Fruit fly (Drosophila melanogaster): ENCODE results near the gene sens.
A peak's percentile ranks its signal among the peaks of the same experiment; 100 is the strongest.

Gene sens

DNA sequence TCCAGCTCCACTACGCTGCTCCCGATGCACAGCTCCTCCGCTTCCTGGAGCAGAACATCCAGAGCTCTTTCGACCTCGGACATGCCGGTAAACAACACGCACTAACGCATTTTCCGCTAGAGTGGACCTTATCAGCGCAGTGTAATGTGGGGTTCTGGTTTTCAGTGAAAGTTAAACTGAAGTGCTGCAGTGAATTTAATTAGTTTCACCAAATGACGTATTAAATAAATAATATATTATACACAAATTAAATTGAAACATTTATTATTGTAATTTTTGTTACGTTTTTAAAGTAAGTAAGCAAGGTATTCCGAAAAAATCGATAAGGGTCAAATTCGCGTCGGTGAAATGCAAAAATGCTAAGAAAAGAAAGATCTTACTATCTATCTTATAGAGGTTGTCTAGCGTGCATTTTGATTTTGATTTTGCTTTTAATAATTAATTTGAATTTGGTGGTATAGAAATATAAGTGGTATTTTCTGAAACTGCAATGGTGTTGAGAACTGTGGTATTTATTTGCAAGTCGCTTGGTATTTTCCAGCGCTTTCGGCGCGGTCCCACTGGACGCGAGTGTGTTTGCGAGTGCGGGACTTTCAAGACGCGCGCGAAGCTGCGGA lies 49.4 kb upstream of the sens start, which contains the start of the genes JMJD7 and CG10738 (continued):
- no peak for TF ChIP-seq CG6854 (GFP tag; optimal IDR thresholded peaks at IDR 0.05)
- TF ChIP-seq CG7745 (tag; optimal IDR thresholded peaks at IDR 0.05) = no peak
- no peak for TF ChIP-seq wek (GFP tag; optimal IDR thresholded peaks at IDR 0.05)
- no peak for TF ChIP-seq exex (tag; optimal IDR thresholded peaks at IDR 0.05)
- no peak for TF ChIP-seq Dip2 (GFP tag; IDR thresholded peaks at IDR 0.05)
- TF ChIP-seq CG10147 (GFP tag; optimal IDR thresholded peaks at IDR 0.05) = peak; percentile 75
- TF ChIP-seq CG31224 (GFP tag; IDR thresholded peaks at IDR 0.05) = peak; percentile 44; the same call in 1 of the 2 replicates
- no peak for TF ChIP-seq h (optimal IDR thresholded peaks at IDR 0.05)
- no peak for TF ChIP-seq CG10209 (GFP tag; optimal IDR thresholded peaks at IDR 0.05)
- no peak for TF ChIP-seq Dfd (GFP tag; optimal IDR thresholded peaks at IDR 0.05)
- TF ChIP-seq CG6813 (GFP tag; optimal IDR thresholded peaks at IDR 0.05) = peak; percentile 27
- TF ChIP-seq CG11723 (GFP tag; optimal IDR thresholded peaks at IDR 0.05) = no peak
- TF ChIP-seq Bteb2 (GFP tag; optimal IDR thresholded peaks at IDR 0.05) = no peak
- no peak for TF ChIP-seq CG15269 (tag; optimal IDR thresholded peaks at IDR 0.05)
- TF ChIP-seq ash1 (GFP tag; optimal IDR thresholded peaks at IDR 0.05) = no peak
- peak; percentile 54; the same call in 1 of the 2 replicates for TF ChIP-seq Taf1 (GFP tag; IDR thresholded peaks at IDR 0.05)
- no peak for TF ChIP-seq Doc2 (GFP tag; IDR thresholded peaks at IDR 0.05)
- no peak for TF ChIP-seq Hr39 (optimal IDR thresholded peaks at IDR 0.05)
- TF ChIP-seq Abd-B (GFP tag; optimal IDR thresholded peaks at IDR 0.05) = no peak
- TF ChIP-seq CG18599 (GFP tag; optimal IDR thresholded peaks at IDR 0.05) = peak; percentile 87
- peak; percentile 64 for TF ChIP-seq CG2712 (tag; optimal IDR thresholded peaks at IDR 0.05)
- TF ChIP-seq NC2β (GFP tag; optimal IDR thresholded peaks at IDR 0.05) = no peak
- no peak for TF ChIP-seq ato (GFP tag; IDR thresholded peaks at IDR 0.05; ENCODE audit: partially characterized antibody)
- TF ChIP-seq Atf6 (GFP tag; IDR thresholded peaks at IDR 0.05) = peak; percentile 85
- no peak for TF ChIP-seq eyg (GFP tag; optimal IDR thresholded peaks at IDR 0.05)
- TF ChIP-seq CG18764 (GFP tag; optimal IDR thresholded peaks at IDR 0.05) = peak; percentile 73
- no peak for TF ChIP-seq wdn (GFP tag; IDR thresholded peaks at IDR 0.05)
- peak; percentile 57 for TF ChIP-seq Xbp1 (GFP tag; optimal IDR thresholded peaks at IDR 0.05)
- TF ChIP-seq CG3065 (GFP tag; optimal IDR thresholded peaks at IDR 0.05) = no peak
- TF ChIP-seq bowl (GFP tag; IDR thresholded peaks at IDR 0.05) = peak; percentile 15; the same call in 1 of the 2 replicates
- TF ChIP-seq mld (GFP tag; IDR thresholded peaks at IDR 0.05; ENCODE audit: partially characterized antibody) = no peak
- TF ChIP-seq CG17186 (GFP tag; optimal IDR thresholded peaks at IDR 0.05) = no peak
- TF ChIP-seq aop (GFP tag; IDR thresholded peaks at IDR 0.05) = peak; percentile 59; the same call in 1 of the 2 replicates
- TF ChIP-seq insv (GFP tag; optimal IDR thresholded peaks at IDR 0.05) = no peak
- peak; percentile 15 for TF ChIP-seq CG6765 (GFP tag; optimal IDR thresholded peaks at IDR 0.05)
- TF ChIP-seq Chrac-16 (GFP tag; optimal IDR thresholded peaks at IDR 0.05) = no peak
- peak; percentile 6 for TF ChIP-seq BtbVII (GFP tag; optimal IDR thresholded peaks at IDR 0.05)
- peak; percentile 32 for TF ChIP-seq Sry-β (GFP tag; optimal IDR thresholded peaks at IDR 0.05)
- no peak for TF ChIP-seq Oli (tag; optimal IDR thresholded peaks at IDR 0.05)
- TF ChIP-seq CG10267 (tag; optimal IDR thresholded peaks at IDR 0.05) = peak; percentile 72
- peak; percentile 60 for TF ChIP-seq CG10654 (GFP tag; optimal IDR thresholded peaks at IDR 0.05)
- no peak for TF ChIP-seq CG4707 (GFP tag; optimal IDR thresholded peaks at IDR 0.05)
- peak; percentile 27 for TF ChIP-seq Hsf (GFP tag; optimal IDR thresholded peaks at IDR 0.05)
- no peak for TF ChIP-seq CG8359 (GFP tag; optimal IDR thresholded peaks at IDR 0.05; ENCODE audit: borderline replicate concordance)
- TF ChIP-seq CG11560 (tag; IDR thresholded peaks at IDR 0.05) = no peak
- TF ChIP-seq CG17912 (GFP tag; optimal IDR thresholded peaks at IDR 0.05) = no peak
- TF ChIP-seq pros (GFP tag; optimal IDR thresholded peaks at IDR 0.05) = no peak
- TF ChIP-seq crol (GFP tag; IDR thresholded peaks at IDR 0.05) = no peak
- peak; percentile 18 for TF ChIP-seq CG12659 (GFP tag; optimal IDR thresholded peaks at IDR 0.05)
- TF ChIP-seq D (optimal IDR thresholded peaks at IDR 0.05) = no peak
- peak; percentile 68 for TF ChIP-seq D (GFP tag; optimal IDR thresholded peaks at IDR 0.05)
